Worm (Caenorhabditis elegans): Measurements from ENCODE around the gene Y54F10AM.8.

DNA sequence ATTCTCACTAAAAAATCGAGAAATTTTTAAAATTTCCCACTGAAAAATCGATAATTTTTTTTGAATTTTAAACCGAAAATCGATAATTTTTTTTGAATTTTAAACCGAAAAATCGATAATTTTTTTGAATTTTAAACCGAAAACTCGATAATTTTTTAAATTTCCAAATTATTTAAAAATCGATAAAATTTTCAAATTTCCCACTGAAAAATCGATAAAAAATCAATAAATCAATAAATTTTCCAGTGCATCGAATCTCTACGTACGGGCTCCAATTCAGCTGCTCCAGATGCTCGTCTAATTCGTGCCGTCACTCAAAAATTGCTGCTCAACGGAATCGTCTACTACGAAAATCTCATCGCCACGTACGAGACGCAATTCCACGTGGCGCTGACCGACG lies 29.2 kb downstream of the Y54F10AM.8 start:
- TF ChIP-seq nhr-28 (tag; optimal IDR thresholded peaks at IDR 0.05): no peak
- no peak for TF ChIP-seq nhr-237 (tag; optimal IDR thresholded peaks at IDR 0.05)
- no peak for TF ChIP-seq nhr-76 (tag; optimal IDR thresholded peaks at IDR 0.05)
- no peak for TF ChIP-seq sptf-1 (tag; optimal IDR thresholded peaks at IDR 0.05)
- TF ChIP-seq tbx-8 (GFP tag; optimal IDR thresholded peaks at IDR 0.05): no peak
- TF ChIP-seq unc-62 (GFP tag; optimal IDR thresholded peaks at IDR 0.05): no peak
- TF ChIP-seq ztf-11 (tag; optimal IDR thresholded peaks at IDR 0.05): no peak
- no peak for TF ChIP-seq mep-1 (tag; optimal IDR thresholded peaks at IDR 0.05)
- no peak for TF ChIP-seq ces-1 (GFP tag; optimal IDR thresholded peaks at IDR 0.05)
- no peak for TF ChIP-seq elt-3 (tag; optimal IDR thresholded peaks at IDR 0.05)
- TF ChIP-seq pha-4 (tag; optimal IDR thresholded peaks at IDR 0.05): no peak
- no peak for TF ChIP-seq elt-1 (tag; optimal IDR thresholded peaks at IDR 0.05; ENCODE audit: borderline replicate concordance, insufficient read depth)
- TF ChIP-seq lsy-2 (tag; optimal IDR thresholded peaks at IDR 0.05): no peak
- TF ChIP-seq flh-1 (GFP tag; optimal IDR thresholded peaks at IDR 0.05): no peak
